Fruit fly (Drosophila melanogaster) whole organism, embryonic: ENCODE results near the gene EMC3.

Experiments
- ATbp ChIP-seq: fragments of 200-800 bp; sonication (Bioruptor generic); optimal IDR thresholded peaks from 2 replicates; lab custom pipeline; 2017; ENCODE audit warnings: missing biosample characterization, mild to moderate bottlenecking, missing genetic modification characterization, missing genetic modification reagents
- CG10267 ChIP-seq: fragments of 200-800 bp; sonication (Bioruptor generic); optimal IDR thresholded peaks from 2 replicates; lab custom pipeline; 2018; ENCODE audit warnings: missing biosample characterization, mild to moderate bottlenecking, missing genetic modification characterization, moderate library complexity
- CG10543 ChIP-seq: fragments of 200-800 bp; sonication (Bioruptor generic); optimal IDR thresholded peaks from 3 replicates; lab custom pipeline; 2017; ENCODE audit warnings: missing biosample characterization, mild to moderate bottlenecking, missing genetic modification characterization, moderate library complexity
- CG10959 ChIP-seq: fragments of 200-800 bp; sonication (Bioruptor generic); IDR thresholded peaks from 2 replicates; pipeline ENCODE4 v1.3.6; 2022; ENCODE audit warnings: missing biosample characterization, missing genetic modification characterization
- CG10979 ChIP-seq: fragments of 200-800 bp; sonication (Bioruptor generic); optimal IDR thresholded peaks from 2 replicates; lab custom pipeline; 2018; ENCODE audit warnings: missing biosample characterization, mild to moderate bottlenecking, missing genetic modification characterization, moderate library complexity
- CG11398 ChIP-seq: fragments of 200-800 bp; sonication (Bioruptor generic); optimal IDR thresholded peaks from 2 replicates; lab custom pipeline; 2016; ENCODE audit warnings: missing biosample characterization, missing genetic modification characterization
- CG13424 ChIP-seq: fragments of 200-800 bp; sonication (Bioruptor generic); optimal IDR thresholded peaks from 2 replicates; lab custom pipeline; 2019; ENCODE audit warnings: missing biosample characterization, mild to moderate bottlenecking, missing genetic modification characterization, moderate library complexity
- CG13624 ChIP-seq: fragments of 200-800 bp; sonication (Bioruptor generic); optimal IDR thresholded peaks from 2 replicates; lab custom pipeline; 2016; ENCODE audit warnings: missing biosample characterization, missing genetic modification characterization
- CG13894 ChIP-seq: fragments of 200-800 bp; sonication (Bioruptor generic); optimal IDR thresholded peaks from 3 replicates; lab custom pipeline; 2018; ENCODE audit warnings: missing biosample characterization, mild to moderate bottlenecking, missing genetic modification characterization, moderate library complexity
- CG15011 ChIP-seq: fragments of 200-800 bp; sonication (Bioruptor generic); optimal IDR thresholded peaks from 3 replicates; lab custom pipeline; 2018; ENCODE audit warnings: missing biosample characterization, mild to moderate bottlenecking, missing genetic modification characterization
- CG1529 ChIP-seq: fragments of 200-800 bp; sonication (Bioruptor generic); optimal IDR thresholded peaks from 3 replicates; lab custom pipeline; 2018; ENCODE audit warnings: missing biosample characterization, missing genetic modification characterization
- CG17328 ChIP-seq: fragments of 200-800 bp; sonication (Bioruptor generic); IDR thresholded peaks from 2 replicates; pipeline ENCODE4 v1.3.6; 2022; ENCODE audit warnings: missing biosample characterization, missing genetic modification characterization
- CG17802 ChIP-seq: fragments of 200-800 bp; sonication (Bioruptor generic); optimal IDR thresholded peaks from 2 replicates; lab custom pipeline; 2018; ENCODE audit warnings: missing biosample characterization, mild to moderate bottlenecking, missing genetic modification characterization, moderate library complexity
- CG17829 ChIP-seq: fragments of 200-800 bp; optimal IDR thresholded peaks from 2 replicates; lab custom pipeline; 2019; ENCODE audit warnings: missing biosample characterization, mild to moderate bottlenecking, missing genetic modification characterization, moderate library complexity
- CG31224 ChIP-seq: fragments of 200-800 bp; sonication (Bioruptor generic); IDR thresholded peaks from 2 replicates; pipeline ENCODE4 v1.3.6; 2022; ENCODE audit warnings: missing biosample characterization, missing genetic modification characterization
- CG3281 ChIP-seq: fragments of 200-800 bp; sonication (Bioruptor generic); optimal IDR thresholded peaks from 3 replicates; lab custom pipeline; 2017; ENCODE audit warnings: missing biosample characterization, mild to moderate bottlenecking, missing genetic modification characterization
- CG4404 ChIP-seq: fragments of 200-800 bp; sonication (Bioruptor generic); IDR thresholded peaks from 2 replicates; pipeline ENCODE4 v1.3.6; 2022; ENCODE audit warnings: missing biosample characterization, missing genetic modification characterization
- CG7786 ChIP-seq: fragments of 200-800 bp; sonication (Bioruptor generic); optimal IDR thresholded peaks from 2 replicates; lab custom pipeline; 2016; ENCODE audit warnings: missing biosample characterization, missing genetic modification characterization
- CG7928 ChIP-seq: fragments of 200-800 bp; sonication (Bioruptor generic); optimal IDR thresholded peaks from 2 replicates; lab custom pipeline; 2017; ENCODE audit warnings: missing biosample characterization, mild to moderate bottlenecking, missing genetic modification characterization
- CG8089 ChIP-seq: fragments of 200-800 bp; sonication (Bioruptor generic); optimal IDR thresholded peaks from 3 replicates; lab custom pipeline; 2016; ENCODE audit warnings: missing biosample characterization, missing genetic modification characterization
- CG8281 ChIP-seq: fragments of 200-800 bp; sonication (Bioruptor generic); optimal IDR thresholded peaks from 2 replicates; lab custom pipeline; 2018; ENCODE audit warnings: missing biosample characterization, mild to moderate bottlenecking, missing genetic modification characterization, moderate library complexity
- CkIIα-i1 ChIP-seq: fragments of 200-800 bp; sonication (Bioruptor generic); IDR thresholded peaks from 2 replicates; pipeline ENCODE4 v1.3.6; 2022; ENCODE audit warnings: missing biosample characterization, missing genetic modification characterization
- Doc3 ChIP-seq: fragments of 200-800 bp; sonication (Bioruptor generic); IDR thresholded peaks from 3 replicates; pipeline ENCODE4 v1.3.6; 2022; ENCODE audit warnings: missing biosample characterization, missing genetic modification characterization; ENCODE audit not compliant: partially characterized antibody
- Dp ChIP-seq: fragments of 200-800 bp; sonication (Bioruptor generic); optimal IDR thresholded peaks from 2 replicates; lab custom pipeline; 2018; ENCODE audit warnings: missing biosample characterization, mild to moderate bottlenecking, missing genetic modification characterization, moderate library complexity
- E2f1 ChIP-seq: fragments of 200-800 bp; sonication (Bioruptor generic); IDR thresholded peaks from 2 replicates; pipeline ENCODE4 v1.3.6; 2022; ENCODE audit warnings: missing biosample characterization, missing genetic modification characterization
- Gsc ChIP-seq: fragments of 200-800 bp; sonication (Bioruptor generic); IDR thresholded peaks from 2 replicates; pipeline ENCODE4 v1.3.6; 2022; ENCODE audit warnings: missing biosample characterization, missing genetic modification characterization
- Hmx ChIP-seq: fragments of 200-800 bp; sonication (Bioruptor generic); optimal IDR thresholded peaks from 2 replicates; lab custom pipeline; 2016; ENCODE audit warnings: missing biosample characterization, missing genetic modification characterization
- Hr39 ChIP-seq: fragments of >200 bp; optimal IDR thresholded peaks from 2 replicates; lab custom pipeline; 2017
- Hr78 ChIP-seq, 2 experiments: fragments of 200-800 bp in 1 of 2; fragments of >200 bp in 1 of 2; sonication (Bioruptor generic) in 1 of 2; optimal IDR thresholded peaks; 2 replicates each; lab custom pipeline; 2017 to 2019; ENCODE audit warnings: missing biosample characterization in 2 of 2, missing genetic modification characterization in 2 of 2, mild to moderate bottlenecking in 1 of 2, moderate library complexity in 1 of 2
- Lhr ChIP-seq: fragments of 200-800 bp; sonication (Bioruptor generic); optimal IDR thresholded peaks from 3 replicates; lab custom pipeline; 2017; ENCODE audit warnings: mild to moderate bottlenecking, missing biosample characterization, missing genetic modification reagents, missing genetic modification characterization
- MESR4 ChIP-seq: fragments of 200-800 bp; sonication (Bioruptor generic); optimal IDR thresholded peaks from 2 replicates; lab custom pipeline; 2018; ENCODE audit warnings: missing biosample characterization, mild to moderate bottlenecking, missing genetic modification characterization, moderate library complexity
- Mrtf ChIP-seq: fragments of 200-800 bp; sonication (Bioruptor generic); IDR thresholded peaks from 3 replicates; pipeline ENCODE4 v1.3.6; 2022; ENCODE audit warnings: missing biosample characterization, missing genetic modification characterization
- al ChIP-seq: fragments of 200-800 bp; sonication (Bioruptor generic); IDR thresholded peaks from 2 replicates; pipeline ENCODE4 v1.3.6; 2022; ENCODE audit warnings: missing biosample characterization, missing genetic modification characterization
- ara ChIP-seq: fragments of 200-800 bp; sonication (Bioruptor generic); IDR thresholded peaks from 2 replicates; pipeline ENCODE4 v1.3.6; 2022; ENCODE audit warnings: missing biosample characterization, missing genetic modification characterization
- az2 ChIP-seq: fragments of 200-800 bp; sonication (Bioruptor generic); optimal IDR thresholded peaks from 3 replicates; lab custom pipeline; 2016; ENCODE audit warnings: missing biosample characterization, missing genetic modification characterization
- chinmo ChIP-seq: fragments of 200-800 bp; sonication (Bioruptor generic); IDR thresholded peaks from 4 replicates; pipeline ENCODE4 v1.3.6; 2022; ENCODE audit warnings: missing biosample characterization, missing genetic modification characterization; ENCODE audit not compliant: partially characterized antibody
- chn ChIP-seq: fragments of 200-800 bp; sonication (Bioruptor generic); optimal IDR thresholded peaks from 2 replicates; lab custom pipeline; 2016; ENCODE audit warnings: missing biosample characterization, missing genetic modification characterization
- dati ChIP-seq: fragments of 200-800 bp; sonication (Bioruptor generic); IDR thresholded peaks from 2 replicates; pipeline ENCODE4 v1.3.6; 2022; ENCODE audit warnings: missing biosample characterization, missing genetic modification characterization
- dysf ChIP-seq: fragments of 200-800 bp; sonication (Bioruptor generic); IDR thresholded peaks from 3 replicates; pipeline ENCODE4 v1.3.6; 2022; ENCODE audit warnings: missing biosample characterization, missing genetic modification characterization
- fd64A ChIP-seq: fragments of 200-800 bp; sonication (Bioruptor generic); optimal IDR thresholded peaks from 3 replicates; lab custom pipeline; 2018; ENCODE audit warnings: missing biosample characterization, mild to moderate bottlenecking, missing genetic modification characterization
- fru ChIP-seq: fragments of >200 bp; optimal IDR thresholded peaks from 2 replicates; lab custom pipeline; 2017
- gsb-n ChIP-seq: fragments of 200-800 bp; sonication (Bioruptor generic); optimal IDR thresholded peaks from 3 replicates; lab custom pipeline; 2018; ENCODE audit warnings: missing biosample characterization, mild to moderate bottlenecking, missing genetic modification characterization
- ham ChIP-seq: fragments of 200-800 bp; sonication (Bioruptor generic); IDR thresholded peaks from 2 replicates; pipeline ENCODE4 v1.3.6; 2022; ENCODE audit warnings: missing biosample characterization, missing genetic modification characterization
- klu ChIP-seq: fragments of 200-800 bp; sonication (Bioruptor generic); IDR thresholded peaks from 2 replicates; pipeline ENCODE4 v1.3.6; 2022; ENCODE audit warnings: missing biosample characterization, missing genetic modification characterization
- mirr ChIP-seq: fragments of 200-800 bp; sonication (Bioruptor generic); optimal IDR thresholded peaks from 3 replicates; lab custom pipeline; 2018; ENCODE audit warnings: missing biosample characterization, mild to moderate bottlenecking, missing genetic modification characterization
- org-1 ChIP-seq: fragments of 200-800 bp; sonication (Bioruptor generic); optimal IDR thresholded peaks from 2 replicates; lab custom pipeline; 2017; ENCODE audit warnings: missing biosample characterization, missing genetic modification characterization
- rib ChIP-seq: fragments of 200-800 bp; sonication (Bioruptor generic); IDR thresholded peaks from 2 replicates; pipeline ENCODE4 v1.3.6; 2022; ENCODE audit warnings: missing biosample characterization, missing genetic modification characterization
- sens-2 ChIP-seq: fragments of 200-800 bp; sonication (Bioruptor generic); IDR thresholded peaks from 2 replicates; pipeline ENCODE4 v1.3.6; 2022; ENCODE audit warnings: missing biosample characterization, missing genetic modification characterization
- sim ChIP-seq: fragments of 200-800 bp; sonication (Bioruptor generic); IDR thresholded peaks from 2 replicates; pipeline ENCODE4 v1.3.6; 2022; ENCODE audit warnings: missing biosample characterization, missing genetic modification characterization
- sisA ChIP-seq: fragments of 200-800 bp; sonication (Bioruptor generic); IDR thresholded peaks from 2 replicates; pipeline ENCODE4 v1.3.6; 2022; ENCODE audit warnings: missing biosample characterization, missing genetic modification characterization
- yki ChIP-seq: fragments of >200 bp; optimal IDR thresholded peaks from 3 replicates; lab custom pipeline; 2018

EMC3 gene

dm6 chr2L:10760422-10761166 is 28.4 kb upstream of the EMC3 start, which contains the start of gene CG6495 (continued):
- TF ChIP-seq sisA (GFP tag; lab: Robert Waterston, UW): peak; percentile 37; the same call in 1 of the 2 replicates
- no peak for TF ChIP-seq fd64A (GFP tag; lab: Kevin White, UChicago)
- TF ChIP-seq CG11398 (GFP tag; lab: Kevin White, UChicago): no peak
- no peak for TF ChIP-seq mirr (GFP tag; lab: Kevin White, UChicago)
- TF ChIP-seq org-1: peak; percentile 32
- TF ChIP-seq CG7928 (GFP tag; lab: Kevin White, UChicago): no peak
- TF ChIP-seq CG1529 (GFP tag; lab: Kevin White, UChicago): no peak
- no peak for TF ChIP-seq klu (GFP tag; lab: Robert Waterston, UW)
- no peak for TF ChIP-seq MESR4
- TF ChIP-seq Doc3 (GFP tag; lab: Robert Waterston, UW): no peak
- TF ChIP-seq CG17802 (tag; lab: Kevin White, UChicago): no peak
- no peak for TF ChIP-seq CG10959 (GFP tag; lab: Robert Waterston, UW)
- TF ChIP-seq CG10979: peak; percentile 59
- TF ChIP-seq Lhr (GFP tag; lab: Kevin White, UChicago): no peak
- no peak for TF ChIP-seq gsb-n (tag; lab: Kevin White, UChicago)
- no peak for TF ChIP-seq rib (GFP tag; lab: Robert Waterston, UW)
- no peak for TF ChIP-seq Dp (GFP tag; lab: Kevin White, UChicago)
- no peak for TF ChIP-seq chinmo (GFP tag; lab: Robert Waterston, UW)
- TF ChIP-seq Hr39 (lab: Kevin White, UChicago): no peak
- TF ChIP-seq CG3281 (GFP tag; lab: Kevin White, UChicago): peak; percentile 53
- TF ChIP-seq CG4404: no peak
- TF ChIP-seq CG17829 (tag; lab: Kevin White, UChicago): peak; percentile 36
- TF ChIP-seq E2f1: no peak
- no peak for TF ChIP-seq sim
- TF ChIP-seq ara (GFP tag; lab: Robert Waterston, UW): no peak
- peak; percentile 2 for TF ChIP-seq CG8281 (tag; lab: Kevin White, UChicago)
- TF ChIP-seq dysf: peak; percentile 45; the same call in 2 of the 3 replicates
- TF ChIP-seq sens-2 (GFP tag; lab: Robert Waterston, UW): no peak
- TF ChIP-seq ham (GFP tag; lab: Robert Waterston, UW): no peak
- peak; percentile 48 for TF ChIP-seq CG13894 (tag; lab: Kevin White, UChicago)
- TF ChIP-seq ATbp (GFP tag; lab: Kevin White, UChicago): peak; percentile 47
- no peak for TF ChIP-seq CkIIα-i1 (GFP tag; lab: Robert Waterston, UW)
- TF ChIP-seq al (GFP tag; lab: Robert Waterston, UW): no peak
- no peak for TF ChIP-seq CG7786 (GFP tag; lab: Kevin White, UChicago)
- peak; percentile 39; the same call in 1 of the 2 replicates for TF ChIP-seq CG17328 (GFP tag; lab: Robert Waterston, UW)
- TF ChIP-seq Mrtf (GFP tag; lab: Robert Waterston, UW): no peak
- no peak for TF ChIP-seq CG31224 (GFP tag; lab: Robert Waterston, UW)
- TF ChIP-seq CG10267 (tag; lab: Kevin White, UChicago): peak; percentile 42
- TF ChIP-seq CG13424 (tag; lab: Kevin White, UChicago): peak; percentile 71
- TF ChIP-seq Hmx (GFP tag; lab: Kevin White, UChicago): no peak
- TF ChIP-seq fru: no peak
- TF ChIP-seq Gsc (GFP tag; lab: Robert Waterston, UW): no peak
- TF ChIP-seq chn: no peak
- no peak for TF ChIP-seq CG13624 (GFP tag; lab: Kevin White, UChicago)
- peak; percentile 19 for TF ChIP-seq az2 (GFP tag; lab: Kevin White, UChicago)
- TF ChIP-seq Hr78 (GFP tag; optimal IDR thresholded peaks at IDR 0.05; lab: Kevin White, UChicago): no peak
- peak; percentile 22 for TF ChIP-seq CG15011 (GFP tag; lab: Kevin White, UChicago)
- no peak for TF ChIP-seq yki
- no peak for TF ChIP-seq CG8089 (GFP tag; lab: Kevin White, UChicago)
- no peak for TF ChIP-seq CG10543 (GFP tag; lab: Kevin White, UChicago)
- TF ChIP-seq dati: no peak
